Fruit fly (Drosophila melanogaster): ENCODE results near the gene Tmtc2.

Gene Tmtc2

DNA sequence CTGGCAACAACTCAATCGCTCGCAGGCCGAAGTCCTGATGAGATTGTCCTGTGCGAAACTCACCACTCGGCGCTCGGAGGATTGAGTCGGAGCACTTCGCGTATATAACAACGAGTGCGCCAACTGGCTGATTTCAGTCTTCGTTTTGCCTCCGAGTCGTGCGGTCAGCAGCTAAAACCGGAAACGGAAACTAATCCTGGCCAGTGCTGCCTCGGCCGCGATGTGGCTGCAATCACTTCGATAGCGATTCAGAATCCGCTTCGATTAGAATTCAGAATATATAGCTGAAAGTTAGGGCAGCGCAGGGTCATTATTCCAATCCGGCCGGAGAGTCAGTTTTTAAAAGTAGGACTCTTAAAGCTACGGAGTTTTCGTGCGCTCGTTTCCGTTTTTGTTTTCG lies at the start of gene Tmtc2:
Tmtc2 (plus strand) TSS at position 134 of the 400 bp plus-strand sequence.
- no peak for TF ChIP-seq noc (tag; optimal IDR thresholded peaks at IDR 0.05)

DNA sequence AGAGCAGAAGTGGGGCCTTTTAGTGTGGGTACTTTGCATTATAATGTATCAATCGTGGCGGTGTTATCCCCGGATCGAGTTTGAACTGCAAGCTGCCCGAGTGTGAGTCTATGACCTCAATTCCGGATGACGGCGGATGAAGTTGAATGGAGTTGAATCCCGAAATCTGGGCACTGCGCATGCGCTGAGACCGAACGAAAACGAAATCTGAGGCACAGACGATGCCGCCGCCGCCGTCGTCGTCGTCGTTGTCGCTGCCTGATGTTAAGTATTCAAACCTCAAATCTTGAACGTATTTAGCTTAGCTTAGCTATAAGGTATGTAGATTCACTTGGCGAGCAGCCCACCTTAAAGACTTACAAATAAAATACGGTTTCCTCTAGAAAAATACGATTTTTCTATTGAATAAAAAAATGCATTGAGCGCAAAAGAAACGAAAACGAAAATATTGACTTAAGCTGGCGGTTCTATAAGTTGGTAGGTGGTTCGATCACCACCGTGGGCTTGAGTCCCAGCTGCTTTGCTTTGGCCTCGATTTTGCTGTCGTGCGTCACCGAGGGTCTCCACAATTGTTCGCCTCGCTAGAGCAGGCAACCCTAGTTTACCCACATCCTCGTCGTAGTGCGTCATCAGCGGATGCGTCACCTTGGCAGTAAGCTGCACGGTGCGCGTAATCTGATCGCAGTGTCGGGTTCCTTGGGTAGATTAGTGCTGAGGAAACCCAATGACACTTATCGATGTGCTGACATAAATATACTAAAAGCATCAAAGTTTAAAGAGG lies 48.7 kb upstream of the Tmtc2 start:
- no peak for TF ChIP-seq noc (tag; optimal IDR thresholded peaks at IDR 0.05)

DNA sequence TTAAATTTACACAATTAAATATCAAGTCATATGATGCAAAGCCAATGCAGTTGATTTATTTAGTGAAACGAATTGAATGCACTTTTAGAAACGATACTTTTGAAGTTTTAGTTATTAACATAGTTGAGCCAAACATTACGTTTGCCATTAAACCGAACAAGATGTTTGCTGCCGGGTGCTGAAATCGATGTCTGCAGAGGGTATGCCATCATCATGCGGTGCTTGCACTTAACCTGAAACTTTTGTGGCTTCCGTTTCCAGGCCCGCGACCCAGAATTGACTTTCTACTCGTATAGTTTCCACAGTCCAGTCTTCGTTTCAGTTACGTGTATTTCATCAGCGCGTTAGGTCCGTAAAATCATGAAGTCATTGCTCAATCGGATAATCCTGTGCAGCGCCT lies 45.6 kb upstream of the Tmtc2 start, which contains the start of gene ninaA:
ninaA (plus strand) TSS at position 301 of the 400 bp plus-strand sequence.
- TF ChIP-seq noc (tag; optimal IDR thresholded peaks at IDR 0.05): no peak

DNA sequence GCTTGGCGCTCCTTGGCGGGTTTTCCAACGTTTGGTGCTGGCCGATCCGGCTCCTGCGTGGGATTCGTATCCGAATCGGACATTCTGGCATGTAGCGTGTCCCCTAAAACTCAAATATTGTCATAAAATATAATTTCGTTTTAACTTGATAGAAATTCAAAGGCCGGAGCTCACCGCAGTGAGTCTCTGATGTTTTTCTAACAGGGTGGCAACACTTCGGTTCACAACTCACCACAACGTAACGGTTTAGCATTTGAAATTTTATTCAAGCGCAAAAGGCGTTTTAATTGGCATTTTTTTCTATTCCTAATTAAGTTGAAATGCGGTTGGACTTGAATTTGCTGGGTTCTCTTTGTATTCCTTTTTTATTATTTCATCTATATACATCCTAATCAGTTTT lies 37.6 kb upstream of the Tmtc2 start, which contains the start of gene CG15824:
CG15824 (minus strand) TSS at position 172 of the 400 bp plus-strand sequence.
- no peak for TF ChIP-seq noc (tag; optimal IDR thresholded peaks at IDR 0.05)

DNA sequence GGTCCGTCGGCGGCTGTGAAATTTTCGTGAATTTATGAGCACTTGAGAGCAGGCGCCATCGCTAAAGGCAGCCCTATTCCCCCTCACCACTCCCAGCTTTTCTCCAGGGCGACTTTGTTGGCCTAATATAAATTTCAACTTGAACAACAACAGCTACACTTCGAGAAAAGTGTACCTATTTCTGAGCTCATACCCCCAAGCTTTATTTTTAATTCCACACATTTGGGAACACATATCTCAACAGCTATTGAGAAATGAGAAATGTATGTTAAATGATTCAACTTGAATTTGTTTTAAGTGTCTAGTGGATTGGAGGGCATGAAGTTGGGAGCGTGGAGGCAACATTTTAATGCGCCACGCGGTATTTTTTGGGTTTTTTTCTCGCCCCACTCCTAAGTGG lies 35.9 kb upstream of the Tmtc2 start:
- no peak for TF ChIP-seq noc (tag; optimal IDR thresholded peaks at IDR 0.05)

DNA sequence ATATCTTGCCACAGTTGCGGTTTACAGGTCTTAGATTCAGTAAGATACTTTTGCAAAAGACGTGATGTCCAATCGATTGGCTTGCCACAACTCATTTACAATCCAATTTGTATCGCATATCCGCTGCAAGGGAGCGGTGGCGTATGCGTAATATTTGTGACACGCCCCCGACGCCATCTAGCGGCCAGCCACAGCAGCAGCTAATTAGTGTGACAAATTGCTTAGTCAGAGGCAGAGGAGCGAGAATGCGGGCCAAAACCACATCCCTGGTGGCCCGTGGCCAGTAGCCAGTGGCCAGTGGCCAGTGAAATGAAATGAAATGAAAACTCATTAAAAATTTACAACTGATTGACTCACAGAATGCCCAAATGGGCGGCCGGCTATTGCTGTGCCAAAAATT lies 34.8 kb upstream of the Tmtc2 start:
- no peak for TF ChIP-seq noc (tag; optimal IDR thresholded peaks at IDR 0.05)

DNA sequence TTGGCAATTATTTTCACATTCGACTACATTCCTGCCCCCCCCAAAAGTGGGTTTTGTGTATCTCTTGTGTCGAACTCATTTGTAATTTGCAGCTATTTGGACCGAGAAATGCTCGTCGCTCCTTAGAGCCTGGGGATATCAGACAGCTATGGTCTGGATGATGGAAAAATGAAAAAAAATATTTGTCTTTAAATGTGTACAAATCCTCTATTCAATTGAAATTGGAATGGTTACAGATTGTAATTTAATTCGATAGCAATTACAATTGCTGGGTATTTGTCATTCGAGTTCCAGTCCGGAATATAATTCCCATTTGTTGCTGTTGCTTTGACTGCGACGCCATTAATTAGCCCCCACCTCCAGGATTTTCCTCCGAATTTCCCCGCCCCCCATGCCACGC lies 32.8 kb upstream of the Tmtc2 start:
- TF ChIP-seq noc (tag; optimal IDR thresholded peaks at IDR 0.05): no peak

DNA sequence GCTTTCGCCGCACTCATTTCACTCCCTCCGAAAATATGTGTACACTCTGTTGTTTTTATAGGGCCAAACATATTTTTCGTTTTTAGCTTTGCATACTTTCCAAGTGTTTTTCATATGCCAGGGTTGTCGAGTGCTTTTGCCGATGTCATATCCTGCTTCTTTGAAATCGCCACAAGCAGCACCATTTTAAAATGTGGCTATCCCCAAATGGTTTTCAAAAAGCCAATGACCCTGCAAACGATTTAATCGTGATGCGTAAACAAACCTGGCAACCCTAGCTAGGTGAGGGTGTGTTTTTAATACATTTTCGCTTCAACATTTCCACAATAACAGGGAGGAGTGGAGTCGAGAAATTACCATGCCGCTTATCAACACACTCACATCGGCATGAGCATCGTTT lies 30.1 kb upstream of the Tmtc2 start:
- TF ChIP-seq noc (tag; optimal IDR thresholded peaks at IDR 0.05): no peak

DNA sequence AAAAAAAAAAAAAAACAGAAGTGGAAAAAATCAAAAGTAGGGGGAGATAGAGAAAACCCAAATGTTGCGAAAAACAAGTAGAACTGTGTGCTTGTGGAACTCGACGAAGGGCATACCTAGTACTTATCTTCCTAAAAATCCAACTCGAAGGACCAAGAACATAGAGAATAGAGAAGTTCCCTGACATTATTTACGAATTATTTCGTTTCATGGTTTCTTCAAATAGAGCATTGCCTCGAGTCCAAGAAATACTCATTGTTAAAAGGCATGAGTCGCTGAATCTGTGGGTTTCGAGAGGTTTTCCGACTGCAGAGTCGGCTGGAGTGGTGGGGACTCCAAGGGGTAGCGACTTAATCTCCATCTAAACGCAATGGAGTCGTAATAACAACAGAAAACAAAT lies 29.4 kb upstream of the Tmtc2 start:
- TF ChIP-seq noc (tag; optimal IDR thresholded peaks at IDR 0.05): no peak

DNA sequence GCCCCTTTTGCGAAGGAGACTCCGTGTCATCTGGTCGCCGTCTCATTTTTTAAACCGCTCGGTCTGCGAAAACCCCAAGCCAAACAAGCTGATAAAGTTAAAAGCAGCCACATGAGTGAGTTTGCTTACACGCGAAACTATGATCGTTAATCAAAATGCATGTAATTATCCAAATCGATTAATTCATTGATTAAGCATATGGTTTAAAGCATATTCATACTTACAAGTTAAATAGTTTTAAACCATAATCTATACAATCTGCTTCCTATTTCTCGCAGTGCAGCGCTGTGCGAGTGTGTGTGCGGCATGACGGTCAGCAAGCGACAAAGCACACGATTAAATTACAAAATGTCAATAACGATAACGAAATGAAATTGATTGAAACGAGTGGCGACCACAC lies 27.1 kb upstream of the Tmtc2 start:
- TF ChIP-seq noc (tag; optimal IDR thresholded peaks at IDR 0.05): no peak

DNA sequence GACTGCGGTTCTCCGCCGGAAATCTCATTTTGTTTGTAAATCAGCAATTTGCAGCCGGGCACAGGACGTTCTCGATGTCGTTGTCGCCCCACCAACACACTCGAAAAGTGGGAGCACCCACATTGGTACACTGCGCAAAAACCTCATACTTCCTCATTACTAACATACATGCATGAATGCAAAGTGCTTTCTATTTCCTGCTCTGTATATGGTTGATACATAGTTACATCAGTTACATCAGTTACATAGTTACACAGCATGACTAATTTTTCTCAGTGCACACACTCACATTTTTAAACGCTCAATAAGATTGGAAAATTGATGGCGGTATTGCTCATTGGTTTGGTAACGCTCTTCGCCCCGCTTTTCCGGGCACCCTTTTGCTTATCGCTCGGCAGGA lies 25.5 kb upstream of the Tmtc2 start:
- no peak for TF ChIP-seq noc (tag; optimal IDR thresholded peaks at IDR 0.05)

DNA sequence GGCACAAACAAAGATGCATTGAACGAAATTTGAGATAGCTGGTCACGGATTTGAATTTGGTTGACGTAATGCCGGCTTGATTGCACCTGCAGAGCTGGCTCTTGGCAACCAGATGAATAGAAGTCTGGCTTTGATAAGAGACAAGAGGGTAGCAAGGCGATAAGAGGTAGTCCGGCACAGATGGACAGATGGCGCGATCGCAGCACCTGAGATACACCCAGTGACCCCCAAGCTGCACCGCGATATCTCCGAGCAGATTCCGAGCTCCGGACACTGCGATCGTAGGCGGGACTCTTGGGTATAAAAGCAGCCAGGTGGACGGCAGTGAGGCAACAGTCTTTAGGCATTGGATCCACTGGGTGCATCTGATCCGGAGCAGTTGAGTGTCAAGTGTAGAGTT lies 24.3 kb upstream of the Tmtc2 start, which contains the start of gene Lsp1beta:
Lsp1beta (plus strand) TSS at position 185 of the 400 bp plus-strand sequence.
- no peak for TF ChIP-seq noc (tag; optimal IDR thresholded peaks at IDR 0.05)

DNA sequence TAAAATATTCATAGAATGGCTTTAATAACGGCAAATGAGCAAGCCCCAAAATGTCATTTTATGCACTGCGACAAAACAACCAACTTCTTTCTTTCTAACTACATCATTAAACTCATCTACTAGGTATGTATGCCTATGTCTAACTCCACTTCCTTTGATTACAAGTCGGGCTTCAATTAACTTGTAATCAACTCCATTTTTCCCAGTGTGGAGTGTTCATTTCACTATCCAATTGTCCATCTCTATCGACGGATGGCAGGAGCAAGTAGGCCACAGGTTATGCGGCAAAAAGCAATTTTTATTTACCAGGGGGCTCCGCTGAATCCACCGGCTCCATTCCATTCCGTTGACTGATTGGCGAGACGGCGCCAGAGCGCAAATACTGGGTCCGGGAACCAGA lies 18.8 kb upstream of the Tmtc2 start:
- no peak for TF ChIP-seq noc (tag; optimal IDR thresholded peaks at IDR 0.05)

DNA sequence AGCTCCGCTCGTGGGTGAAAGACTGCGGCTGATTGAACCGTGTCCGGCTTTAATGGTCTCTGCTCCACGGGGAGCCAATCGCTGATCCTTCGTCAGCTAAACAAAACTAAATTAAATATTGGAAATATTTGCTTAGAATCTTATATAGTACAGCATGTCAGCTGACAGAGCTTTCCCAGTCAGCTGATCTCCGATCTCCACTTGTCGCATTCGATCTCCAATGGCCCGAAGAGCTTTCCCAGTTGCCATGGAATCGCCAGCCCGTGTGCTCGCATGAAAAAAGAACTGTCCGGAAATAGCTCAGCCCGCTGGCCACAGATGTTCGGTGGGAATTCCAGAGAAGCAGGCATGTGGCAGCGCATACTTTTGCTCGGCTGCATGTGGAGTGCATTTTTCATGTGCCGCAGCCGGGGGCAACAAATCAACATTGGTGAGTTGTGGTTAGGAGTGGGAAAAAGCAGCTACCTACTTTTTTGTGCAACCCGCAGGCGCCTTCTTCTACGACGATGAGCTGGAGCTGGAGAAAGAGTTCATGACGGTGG lies 8.7 kb upstream of the Tmtc2 start, which contains the start of gene GluRIIC:
GluRIIC (plus strand) TSS at position 237 of the 542 bp plus-strand sequence.
- no peak for TF ChIP-seq noc (tag; optimal IDR thresholded peaks at IDR 0.05)

DNA sequence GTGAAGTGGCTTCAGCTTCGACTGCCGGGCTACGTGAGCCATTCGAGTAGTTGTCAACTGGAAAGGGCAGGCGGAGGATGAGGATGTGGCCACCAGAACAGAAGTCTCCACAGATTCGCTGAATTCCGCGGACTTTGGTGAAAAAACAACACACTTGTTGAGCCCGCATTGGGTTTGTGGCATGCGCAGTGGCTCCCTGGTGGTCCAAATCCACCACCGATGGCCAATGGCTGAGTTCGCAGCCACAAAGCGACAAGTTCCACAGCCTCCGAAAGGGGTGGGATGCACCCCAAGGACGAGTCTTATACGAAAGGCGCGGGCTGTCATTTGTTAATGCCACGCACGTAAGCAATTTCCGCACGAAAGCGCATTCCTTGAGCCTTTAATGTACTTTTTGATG lies 3.9 kb upstream of the Tmtc2 start:
- no peak for TF ChIP-seq noc (tag; optimal IDR thresholded peaks at IDR 0.05)

DNA sequence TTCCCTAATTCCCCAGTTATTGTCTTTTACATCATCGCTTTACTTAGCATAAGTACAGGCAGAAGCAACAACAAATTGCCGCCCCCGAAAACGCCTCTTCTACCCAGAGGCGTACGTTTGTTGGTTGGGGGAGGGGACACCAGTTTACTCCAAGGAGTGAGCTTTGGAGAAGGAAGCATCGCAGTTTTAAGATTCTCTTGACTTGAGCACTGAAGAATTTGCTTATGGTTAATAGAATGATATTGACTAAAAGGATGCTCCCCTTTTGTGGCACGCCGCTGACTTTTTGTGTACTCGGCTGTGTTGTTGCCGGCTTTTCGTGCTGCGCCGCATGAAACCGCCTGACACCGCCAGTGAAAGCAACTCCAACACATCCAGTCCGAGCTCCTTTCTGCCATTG lies 14.3 kb downstream of the Tmtc2 start:
- TF ChIP-seq noc (tag; optimal IDR thresholded peaks at IDR 0.05): no peak

DNA sequence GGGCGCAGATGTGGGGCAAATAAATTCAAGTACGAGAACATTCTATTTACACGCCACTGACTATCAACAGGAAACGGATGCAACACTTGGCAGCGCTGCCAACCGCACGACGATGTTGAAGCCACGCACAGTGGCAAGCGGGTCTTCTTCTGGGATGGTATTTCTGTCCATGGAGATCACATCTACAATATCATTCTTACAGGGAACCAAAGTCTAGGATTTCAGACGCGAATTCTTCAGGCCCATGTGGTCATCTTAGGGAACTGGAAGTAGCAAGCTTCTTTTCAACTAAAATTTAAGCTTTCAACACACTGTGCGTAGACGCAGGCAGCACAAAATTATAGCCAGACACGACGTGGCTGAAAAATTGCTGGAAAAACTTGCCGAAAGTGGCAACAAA lies 41.3 kb downstream of the Tmtc2 start:
- no peak for TF ChIP-seq noc (tag; optimal IDR thresholded peaks at IDR 0.05)

Measured in whole organism, larva.